Worm (Caenorhabditis elegans): Measurements from ENCODE around the gene dhs-15.

DNA sequence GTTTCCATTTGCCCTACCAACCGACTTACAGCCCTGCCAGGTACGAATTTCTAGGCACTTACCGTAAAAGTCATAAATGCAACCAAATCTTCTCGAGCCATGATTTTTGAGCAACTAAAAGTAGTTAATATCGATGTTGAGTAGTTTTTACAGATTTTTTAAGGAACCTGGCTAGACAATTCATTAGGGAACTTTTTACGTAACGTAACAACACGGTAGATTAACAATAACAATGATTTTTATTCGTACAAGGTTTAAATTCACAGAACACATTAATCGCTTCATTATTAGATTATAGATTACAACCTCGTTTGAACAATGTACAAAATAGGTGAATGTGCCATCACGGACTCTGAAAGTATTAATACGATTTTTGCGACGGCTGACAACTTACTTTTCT is 16.6 kb downstream of the dhs-15 start, which contains the start of gene srx-26:
- TF ChIP-seq nhr-12 (tag; optimal IDR thresholded peaks at IDR 0.05) (no peak), pha-4 (tag; optimal IDR thresholded peaks at IDR 0.05) (no peak)
